Fruit fly (Drosophila melanogaster) whole organism, adult: Measurements from ENCODE around the gene koko.

ENCODE experiments used
- CG11617 ChIP-seq: fragments of 200-800 bp; sonication (Bioruptor generic); optimal IDR thresholded peaks from 2 replicates; lab custom pipeline; 2017; ENCODE audit warnings: mild to moderate bottlenecking, missing biosample characterization, missing genetic modification reagents, missing genetic modification characterization
- CG12768 ChIP-seq: fragments of 200-800 bp; sonication (Bioruptor generic); optimal IDR thresholded peaks from 2 replicates; lab custom pipeline; 2017; ENCODE audit warnings: missing biosample characterization, missing genetic modification characterization, mild to moderate bottlenecking, moderate library complexity, missing genetic modification reagents
- CG33017 ChIP-seq: fragments of 200-800 bp; sonication (Bioruptor generic); optimal IDR thresholded peaks from 2 replicates; lab custom pipeline; 2018; ENCODE audit warnings: missing biosample characterization, mild to moderate bottlenecking, missing genetic modification characterization, moderate library complexity
- CG7045 ChIP-seq: fragments of 200-800 bp; sonication (Bioruptor generic); optimal IDR thresholded peaks from 2 replicates; lab custom pipeline; 2017; ENCODE audit warnings: missing biosample characterization, mild to moderate bottlenecking, missing genetic modification characterization
- CG7101 ChIP-seq: fragments of 200-800 bp; sonication (Bioruptor generic); optimal IDR thresholded peaks from 2 replicates; lab custom pipeline; 2018; ENCODE audit warnings: missing biosample characterization, mild to moderate bottlenecking, missing genetic modification characterization, moderate library complexity
- Hr96 ChIP-seq: fragments of 200-800 bp; sonication (Bioruptor generic); optimal IDR thresholded peaks from 2 replicates; lab custom pipeline; 2016; ENCODE audit warnings: missing biosample characterization, missing genetic modification characterization
- bab1 ChIP-seq: fragments of 200-800 bp; sonication (Bioruptor generic); optimal IDR thresholded peaks from 3 replicates; lab custom pipeline; 2019; ENCODE audit warnings: missing biosample characterization, mild to moderate bottlenecking, missing genetic modification characterization, moderate library complexity
- kay ChIP-seq: fragments of 200-800 bp; sonication (Bioruptor generic); peaks from one replicate; lab custom pipeline; 2016; ENCODE audit warnings: missing biosample characterization, missing genetic modification characterization, borderline replicate concordance
- pad ChIP-seq: fragments of 200-800 bp; sonication (Bioruptor generic); optimal IDR thresholded peaks from 3 replicates; lab custom pipeline; 2017; ENCODE audit warnings: missing biosample characterization, missing genetic modification characterization, mild to moderate bottlenecking, moderate library complexity, missing genetic modification reagents
- tj ChIP-seq: fragments of 200-800 bp; sonication (Bioruptor generic); optimal IDR thresholded peaks from 3 replicates; lab custom pipeline; 2017; ENCODE audit warnings: missing biosample characterization, mild to moderate bottlenecking, missing genetic modification characterization, moderate library complexity
- toe ChIP-seq: fragments of 200-800 bp; sonication (Bioruptor generic); optimal IDR thresholded peaks from 2 replicates; lab custom pipeline; 2016; ENCODE audit warnings: missing biosample characterization, missing genetic modification characterization

dm6 chr3R:18372688-18373304, 30.0 kb upstream of the koko start, which contains the start of gene gl:
- TF ChIP-seq kay (no peak), toe (GFP tag; lab: Kevin White, UChicago) (no peak), bab1 (GFP tag; lab: Kevin White, UChicago) (no peak), CG33017 (tag; lab: Kevin White, UChicago) (no peak), CG12768 (GFP tag; lab: Kevin White, UChicago) (no peak), CG11617 (GFP tag; lab: Kevin White, UChicago) (no peak), tj (no peak), Hr96 (no peak), CG7045 (GFP tag; lab: Kevin White, UChicago) (no peak), CG7101 (tag; lab: Kevin White, UChicago) (no peak), pad (GFP tag; lab: Kevin White, UChicago) (no peak)
